Worm (Caenorhabditis elegans): ENCODE results near the gene Y37H2A.12.

DNA sequence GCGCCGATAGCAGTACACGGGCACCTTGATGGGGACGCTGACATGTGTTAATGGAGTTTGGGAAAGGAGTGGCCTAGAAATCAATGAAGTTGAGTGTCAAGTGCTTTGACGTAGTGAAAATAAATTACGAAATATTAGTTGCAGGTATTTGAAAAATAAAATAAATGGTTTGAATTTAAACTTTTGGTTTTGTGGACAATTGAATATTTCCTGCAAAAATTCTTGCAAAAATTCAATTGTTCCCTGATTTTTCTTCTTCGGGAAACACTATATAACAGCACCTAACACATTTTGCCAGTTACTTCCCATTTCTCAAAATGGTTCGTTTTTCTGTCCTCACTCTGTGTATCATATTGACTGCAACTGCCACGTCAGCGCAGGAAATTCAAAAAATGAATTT lies 11.6 kb upstream of the Y37H2A.12 start, which contains the start of gene Y37H2A.13:
- no peak for TF ChIP-seq efl-1 (GFP tag; optimal IDR thresholded peaks at IDR 0.05)
- TF ChIP-seq D2030.7 (GFP tag; IDR thresholded peaks at IDR 0.05), result no peak
- no peak for TF ChIP-seq hlh-26 (GFP tag; conservative IDR thresholded peaks at IDR 0.05)
- no peak for TF ChIP-seq nfya-2 (GFP tag; IDR thresholded peaks at IDR 0.05)
- TF ChIP-seq rec-8 (tag; optimal IDR thresholded peaks at IDR 0.05), result no peak
- no peak for TF ChIP-seq xnd-1 (tag; optimal IDR thresholded peaks at IDR 0.05)
- no peak for TF ChIP-seq lsl-1 (GFP tag; optimal IDR thresholded peaks at IDR 0.05)
